Worm (Caenorhabditis elegans): ENCODE measurements around the gene clh-3.

The clh-3 gene

DNA sequence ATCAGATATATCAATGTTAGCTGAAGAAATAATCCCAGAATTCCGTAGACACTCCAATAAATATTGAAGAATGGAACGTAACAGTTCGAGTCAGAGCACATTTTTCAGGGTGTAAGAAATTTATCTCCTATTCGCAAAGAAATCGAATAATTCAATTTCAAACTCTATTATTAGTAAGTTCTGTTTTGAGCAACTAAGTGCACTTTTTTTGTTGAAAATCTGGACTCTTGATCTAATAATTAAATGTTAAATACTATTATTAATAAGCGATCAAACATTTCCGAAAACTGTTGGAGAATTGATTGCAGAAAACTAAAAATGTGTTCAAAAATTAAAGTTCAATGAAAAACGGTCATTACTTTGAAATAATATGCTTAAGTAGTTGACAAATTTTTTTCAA lies 22.6 kb downstream of the clh-3 start, which contains the start of gene srd-56:
srd-56 (minus strand) TSS at position 101 of the 400 bp plus-strand sequence.
- no peak for TF ChIP-seq Y95B8A.8 (GFP tag; IDR thresholded peaks at IDR 0.05)
- no peak for TF ChIP-seq F10E7.11 (tag; optimal IDR thresholded peaks at IDR 0.05)
- TF ChIP-seq xnd-1 (tag; optimal IDR thresholded peaks at IDR 0.05) = no peak
- no peak for TF ChIP-seq tlf-1 (GFP tag; optimal IDR thresholded peaks at IDR 0.05)
- TF ChIP-seq C17E4.6 (GFP tag; IDR thresholded peaks at IDR 0.05) = no peak
- no peak for TF ChIP-seq ets-4 (GFP tag; optimal IDR thresholded peaks at IDR 0.05)
- no peak for TF ChIP-seq Y53G8AR.9 (GFP tag; conservative IDR thresholded peaks at IDR 0.05)
- no peak for TF ChIP-seq akir-1 (GFP tag; optimal IDR thresholded peaks at IDR 0.05)
- no peak for TF ChIP-seq lag-1 (GFP tag; IDR thresholded peaks at IDR 0.05)
- no peak for TF ChIP-seq him-1 (tag; optimal IDR thresholded peaks at IDR 0.05)

DNA sequence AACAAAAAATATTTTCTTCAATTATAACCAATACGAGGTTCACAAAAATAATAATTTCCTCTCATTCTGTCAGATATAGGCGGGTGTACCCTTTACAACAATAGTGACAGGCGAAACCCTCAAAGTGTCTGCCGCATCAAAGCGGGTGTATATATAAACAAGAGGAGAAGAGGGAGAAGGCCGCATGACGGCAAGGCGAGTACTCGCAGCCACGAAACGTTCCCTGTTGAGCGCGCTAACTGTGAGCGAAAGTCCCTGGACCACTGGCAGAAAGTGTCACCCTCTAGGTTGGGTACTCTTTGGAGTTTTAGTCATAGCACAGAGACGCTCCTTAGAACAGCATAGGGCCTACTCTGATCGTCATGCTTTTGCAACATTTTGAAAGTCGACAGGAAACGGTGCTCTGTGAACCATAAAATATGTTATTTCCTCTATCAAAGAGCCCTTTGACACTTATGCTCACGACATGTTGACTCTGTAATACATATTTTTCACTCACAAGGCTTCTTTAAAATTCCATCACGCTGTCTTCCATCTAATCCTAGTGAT lies 25.6 kb downstream of the clh-3 start, which contains the start of gene pcrg-1:
pcrg-1 (plus strand) TSS at position 499 of the 549 bp plus-strand sequence.
- peak; percentile 47; the same call in 1 of the 2 replicates for TF ChIP-seq ztf-6 (GFP tag; IDR thresholded peaks at IDR 0.05)
- peak; percentile 69; the same call in 1 of the 2 replicates for TF ChIP-seq C06A6.2 (GFP tag; conservative IDR thresholded peaks at IDR 0.05)
- TF ChIP-seq C17E4.6 (GFP tag; IDR thresholded peaks at IDR 0.05) = peak; percentile 77
- TF ChIP-seq B0035.1 (tag; optimal IDR thresholded peaks at IDR 0.05) = peak; percentile 16
- peak; percentile 81 for TF ChIP-seq madf-6 (GFP tag; IDR thresholded peaks at IDR 0.05)
- peak; percentile 87 for TF ChIP-seq tbp1 (GFP tag; optimal IDR thresholded peaks at IDR 0.05)
- TF ChIP-seq lin-40 (tag; optimal IDR thresholded peaks at IDR 0.05) = peak; percentile 76
- no peak for TF ChIP-seq efl-1 (GFP tag; optimal IDR thresholded peaks at IDR 0.05)
- TF ChIP-seq Y53F4B.3 (GFP tag; IDR thresholded peaks at IDR 0.05) = peak; percentile 28; the same call in 1 of the 2 replicates
- TF ChIP-seq snpc-1.3 (tag; optimal IDR thresholded peaks at IDR 0.05; ENCODE audit: insufficient read depth) = peak; percentile 79
- TF ChIP-seq F37B4.10 (GFP tag; IDR thresholded peaks at IDR 0.05) = no peak
- peak; percentile 74 for TF ChIP-seq T26A5.8 (tag; optimal IDR thresholded peaks at IDR 0.05)
- TF ChIP-seq cebp-2 (GFP tag; IDR thresholded peaks at IDR 0.05) = 0 out of 2 replicates have a peak, but pooled peaks have one; percentile 30
- peak; percentile 78 for TF ChIP-seq ZK185.1 (tag; optimal IDR thresholded peaks at IDR 0.05; ENCODE audit: poor library complexity, severe bottlenecking)
- peak; percentile 58 for TF ChIP-seq F22D6.2 (tag; optimal IDR thresholded peaks at IDR 0.05)
- peak; percentile 80 for TF ChIP-seq somi-1 (GFP tag; optimal IDR thresholded peaks at IDR 0.05)
- no peak for TF ChIP-seq pha-4 (tag; optimal IDR thresholded peaks at IDR 0.05)
- TF ChIP-seq mel-28 (tag; optimal IDR thresholded peaks at IDR 0.05; ENCODE audit: borderline replicate concordance) = no peak
- peak; percentile 61 for TF ChIP-seq nhr-27 (tag; optimal IDR thresholded peaks at IDR 0.05)
- peak; percentile 22; the same call in 1 of the 2 replicates for TF ChIP-seq cebp-1 (GFP tag; IDR thresholded peaks at IDR 0.05)
- TF ChIP-seq cebp-1 (tag; optimal IDR thresholded peaks at IDR 0.05) = no peak
- TF ChIP-seq egrh-3 (GFP tag; IDR thresholded peaks at IDR 0.05) = peak; percentile 58; the same call in 1 of the 2 replicates
- peak; percentile 4 for TF ChIP-seq F10E7.11 (tag; optimal IDR thresholded peaks at IDR 0.05)
- peak; percentile 80; the same call in 1 of the 2 replicates for TF ChIP-seq bed-1 (GFP tag; IDR thresholded peaks at IDR 0.05)
- no peak for TF ChIP-seq Y67H2A.10 (GFP tag; conservative IDR thresholded peaks at IDR 0.05)
- peak; percentile 76; the same call in 1 of the 2 replicates for TF ChIP-seq hlh-26 (GFP tag; conservative IDR thresholded peaks at IDR 0.05)
- TF ChIP-seq Y95B8A.8 (GFP tag; IDR thresholded peaks at IDR 0.05) = peak; percentile 51; the same call in 1 of the 2 replicates
- TF ChIP-seq lin-35 (GFP tag; optimal IDR thresholded peaks at IDR 0.05) = peak in 1 of 3 experiments; percentile 59
- TF ChIP-seq F23B12.7 (tag; optimal IDR thresholded peaks at IDR 0.05; ENCODE audit: insufficient read depth) = peak; percentile 26
- peak; percentile 93 for TF ChIP-seq F52B5.7 (tag; optimal IDR thresholded peaks at IDR 0.05)
- TF ChIP-seq nfya-1 (tag; optimal IDR thresholded peaks at IDR 0.05; ENCODE audit: borderline replicate concordance, insufficient read depth) = no peak
- TF ChIP-seq hrde-1 (tag; optimal IDR thresholded peaks at IDR 0.05; ENCODE audit: borderline replicate concordance) = peak; percentile 30
- TF ChIP-seq madf-3 (GFP tag; IDR thresholded peaks at IDR 0.05) = peak; percentile 84
- TF ChIP-seq B0261.1 (tag; optimal IDR thresholded peaks at IDR 0.05) = peak; percentile 73
- TF ChIP-seq attf-6 (GFP tag; IDR thresholded peaks at IDR 0.05) = peak; percentile 88
- TF ChIP-seq ztf-26 (tag; optimal IDR thresholded peaks at IDR 0.05) = peak; percentile 71
- no peak for TF ChIP-seq ccch-3 (GFP tag; optimal IDR thresholded peaks at IDR 0.05)
- peak; percentile 54; the same call in 1 of the 2 replicates for TF ChIP-seq let-526 (GFP tag; IDR thresholded peaks at IDR 0.05)
